Worm (Caenorhabditis elegans) whole organism, L4 larva: Measurements from ENCODE around the gene F53A9.8.
A peak's percentile ranks its signal among the peaks of the same experiment; 100 is the strongest.

Experiments used
- aly-2 ChIP-seq: sonication (generic microtip); optimal IDR thresholded peaks from 2 replicates; lab custom pipeline; 2018; ENCODE audit warnings: missing biosample characterization, missing genetic modification characterization
- ama-1 ChIP-seq: fragments of 150-350 bp; optimal IDR thresholded peaks from 2 replicates; lab custom pipeline; 2014; ENCODE audit warnings: inconsistent platforms, mixed read lengths
- ctbp-1 ChIP-seq: fragments of 200-800 bp; sonication (Bioruptor generic); IDR thresholded peaks from 2 replicates; pipeline ENCODE4 v1.3.6; 2022; ENCODE audit warnings: missing genetic modification reagents, missing genetic modification characterization, missing compliant biosample characterization
- fos-1 ChIP-seq: fragments of 150-350 bp; optimal IDR thresholded peaks from 2 replicates; lab custom pipeline; 2014; ENCODE audit warnings: missing biosample characterization, missing genetic modification characterization
- hlh-30 ChIP-seq: sonication (generic microtip); optimal IDR thresholded peaks from 2 replicates; lab custom pipeline; 2017; ENCODE audit warnings: antibody characterized with exemption, mild to moderate bottlenecking, missing genetic modification characterization, missing compliant biosample characterization; ENCODE audit not compliant: insufficient read depth
- lin-1 ChIP-seq: fragments of 200-800 bp; sonication (Bioruptor generic); IDR thresholded peaks from 2 replicates; pipeline ENCODE4 v1.3.6; 2022; ENCODE audit warnings: missing genetic modification reagents, missing genetic modification characterization, missing compliant biosample characterization
- nhr-25 ChIP-seq: sonication (generic microtip); optimal IDR thresholded peaks from 2 replicates; lab custom pipeline; 2017; ENCODE audit warnings: missing genetic modification characterization, mild to moderate bottlenecking, missing compliant biosample characterization, antibody characterized with exemption, moderate library complexity, borderline replicate concordance; ENCODE audit not compliant: insufficient read depth
- nhr-28 ChIP-seq: fragments of 150-350 bp; optimal IDR thresholded peaks from 2 replicates; lab custom pipeline; 2014; ENCODE audit warnings: missing biosample characterization, missing genetic modification characterization
- pha-4 ChIP-seq, 2 experiments: fragments of 150-350 bp in 1 of 2; fragments of 200-800 bp in 1 of 2; sonication (Bioruptor generic) in 1 of 2; IDR thresholded peaks in 1 of 2; optimal IDR thresholded peaks in 1 of 2; 2 replicates each; pipeline versions ENCODE4 v1.3.6 to Lab custom; 2014 to 2022; ENCODE audit warnings: missing genetic modification characterization in 2 of 2, missing genetic modification reagents in 2 of 2, missing biosample characterization in 1 of 2, missing compliant biosample characterization in 1 of 2
- rbr-2 ChIP-seq: sonication (generic microtip); optimal IDR thresholded peaks from 2 replicates; lab custom pipeline; 2016; ENCODE audit warnings: missing genotype, missing genetic modification characterization, missing compliant biosample characterization
- snpc-4 ChIP-seq: fragments of 150-350 bp; optimal IDR thresholded peaks from 2 replicates; lab custom pipeline; 2014; ENCODE audit warnings: missing biosample characterization, missing genetic modification characterization
- unc-39 ChIP-seq: sonication (generic microtip); optimal IDR thresholded peaks from 2 replicates; lab custom pipeline; 2017; ENCODE audit warnings: missing biosample characterization, missing genetic modification characterization
- unc-62 ChIP-seq, 3 experiments: fragments of 150-350 bp in 1 of 3; sonication (generic microtip); optimal IDR thresholded peaks in 2 of 3; peaks in 1 of 3; 1 replicate in 1 of 3; 2 replicates in 2 of 3; lab custom pipeline; 2014 to 2017; ENCODE audit warnings: missing biosample characterization in 3 of 3, missing genetic modification characterization in 3 of 3, missing genetic modification reagents in 3 of 3, missing genotype in 1 of 3
- zag-1 ChIP-seq: fragments of 150-350 bp; optimal IDR thresholded peaks from 2 replicates; lab custom pipeline; 2014; ENCODE audit warnings: missing biosample characterization, missing genetic modification characterization

DNA sequence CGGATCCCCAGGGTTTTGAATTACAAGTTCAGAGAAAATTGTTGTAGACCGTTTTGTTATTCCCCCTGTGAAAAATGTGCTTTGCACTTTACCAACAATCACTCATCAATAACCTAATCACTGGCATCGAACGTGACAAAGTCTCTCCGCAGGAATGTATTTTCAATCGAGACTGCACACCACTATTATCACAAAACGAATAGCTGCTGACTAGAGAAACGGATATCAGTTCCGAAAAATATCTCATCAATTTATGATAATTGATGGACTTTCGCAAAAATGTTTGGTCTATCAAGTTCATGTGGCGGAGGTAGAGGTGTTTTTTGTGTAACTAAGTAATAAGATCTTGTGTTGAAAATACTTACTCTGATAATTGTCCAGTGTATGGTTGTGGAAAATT, 42.4 kb upstream of the F53A9.8 start:
- no peak for TF ChIP-seq lin-1 (GFP tag; lab: Robert Waterston, UW)
- TF ChIP-seq ctbp-1, result no peak
- TF ChIP-seq nhr-28 (tag; lab: Kevin White, UChicago), result peak; percentile 34
- TF ChIP-seq ama-1, result no peak
- no peak for TF ChIP-seq rbr-2 (tag; lab: Kevin White, UChicago)
- no peak for TF ChIP-seq fos-1 (tag; lab: Kevin White, UChicago)
- no peak for TF ChIP-seq pha-4 (GFP tag; IDR thresholded peaks at IDR 0.05; lab: Robert Waterston, UW)
- no peak for TF ChIP-seq pha-4 (tag; optimal IDR thresholded peaks at IDR 0.05; lab: Kevin White, UChicago)
- TF ChIP-seq aly-2, result no peak
- no peak for TF ChIP-seq unc-39 (tag; lab: Kevin White, UChicago)
- TF ChIP-seq snpc-4 (tag; lab: Kevin White, UChicago), result no peak
- no peak for TF ChIP-seq unc-62 (GFP tag; optimal IDR thresholded peaks at IDR 0.05 in 1 of 2; lab: Kevin White, UChicago)
- TF ChIP-seq unc-62 (tag; optimal IDR thresholded peaks at IDR 0.05; lab: Kevin White, UChicago), result no peak
- TF ChIP-seq nhr-25 (tag; lab: Kevin White, UChicago), result no peak
- peak; percentile 40 for TF ChIP-seq hlh-30 (tag; lab: Kevin White, UChicago)
- no peak for TF ChIP-seq zag-1 (tag; lab: Kevin White, UChicago)
